Worm (Caenorhabditis elegans): ENCODE measurements around the gene pfut-1.

The pfut-1 gene

ce11 chrX:3163972-3164575 is 1.6 kb upstream of the pfut-1 start, which contains the start of gene syx-6 (continued):
- TF ChIP-seq pha-4 (tag; optimal IDR thresholded peaks at IDR 0.05) (no peak), Y56A3A.18 (GFP tag; IDR thresholded peaks at IDR 0.05) (no peak), egrh-3 (GFP tag; IDR thresholded peaks at IDR 0.05) (no peak), hmg-1.2 (GFP tag; IDR thresholded peaks at IDR 0.05) (no peak)

ce11 chrX:3170456-3170855 is 4.8 kb downstream of the pfut-1 start, which contains the start of gene C15C7.6:
TSS of gene C15C7.6 (minus strand) at chrX:3170556.
- TF ChIP-seq sptf-2 (GFP tag; optimal IDR thresholded peaks at IDR 0.05) = no peak
- TF ChIP-seq ztf-28 (GFP tag; IDR thresholded peaks at IDR 0.05) = no peak
- TF ChIP-seq Y53G8AR.9 (GFP tag; conservative IDR thresholded peaks at IDR 0.05) = no peak
- no peak for TF ChIP-seq lir-1 (GFP tag; conservative IDR thresholded peaks at IDR 0.05)
- TF ChIP-seq F57A8.1 (GFP tag; optimal IDR thresholded peaks at IDR 0.05) = no peak
- TF ChIP-seq nfya-1 (tag; optimal IDR thresholded peaks at IDR 0.05; ENCODE audit: borderline replicate concordance, insufficient read depth) = no peak
- TF ChIP-seq aptf-3 (GFP tag; IDR thresholded peaks at IDR 0.05) = no peak
- TF ChIP-seq gei-17 (GFP tag; optimal IDR thresholded peaks at IDR 0.05) = no peak
- TF ChIP-seq ceh-40 (GFP tag; IDR thresholded peaks at IDR 0.05) = no peak
- TF ChIP-seq nfyb-1 (GFP tag; IDR thresholded peaks at IDR 0.05) = no peak
- no peak for TF ChIP-seq lsy-27 (tag; optimal IDR thresholded peaks at IDR 0.05; ENCODE audit: borderline replicate concordance, insufficient read depth)
- TF ChIP-seq F55B11.4 (tag; optimal IDR thresholded peaks at IDR 0.05; ENCODE audit: borderline replicate concordance, insufficient read depth) = no peak

ce11 chrX:3176728-3177127 is 11.1 kb downstream of the pfut-1 start:
- TF ChIP-seq mel-28 (tag; optimal IDR thresholded peaks at IDR 0.05; ENCODE audit: borderline replicate concordance) (no peak), Y79H2A.3 (GFP tag; conservative IDR thresholded peaks at IDR 0.05) (no peak), rpc-1 (optimal IDR thresholded peaks at IDR 0.05) (no peak), rpc-1 (tag; optimal IDR thresholded peaks at IDR 0.05) (no peak), sea-2 (GFP tag; IDR thresholded peaks at IDR 0.05) (no peak), C17E4.6 (GFP tag; IDR thresholded peaks at IDR 0.05) (no peak), F37B4.10 (GFP tag; IDR thresholded peaks at IDR 0.05) (no peak), T26A5.8 (tag; optimal IDR thresholded peaks at IDR 0.05) (no peak), F55B11.4 (tag; optimal IDR thresholded peaks at IDR 0.05; ENCODE audit: borderline replicate concordance, insufficient read depth) (no peak), Y56A3A.18 (GFP tag; IDR thresholded peaks at IDR 0.05) (no peak)

ce11 chrX:3178501-3178900 is 12.9 kb downstream of the pfut-1 start, which contains the start of gene klp-4:
TSS of gene klp-4 (minus strand) at chrX:3178701.
- no peak for TF ChIP-seq lir-1 (GFP tag; conservative IDR thresholded peaks at IDR 0.05)
- no peak for TF ChIP-seq dpl-1 (GFP tag; optimal IDR thresholded peaks at IDR 0.05)
- no peak for TF ChIP-seq T26A5.8 (tag; optimal IDR thresholded peaks at IDR 0.05)
- no peak for TF ChIP-seq fkh-3 (tag; optimal IDR thresholded peaks at IDR 0.05)
- no peak for TF ChIP-seq K11D2.4 (GFP tag; IDR thresholded peaks at IDR 0.05)
- no peak for TF ChIP-seq madf-3 (GFP tag; IDR thresholded peaks at IDR 0.05)
- no peak for TF ChIP-seq T07F8.4 (tag; optimal IDR thresholded peaks at IDR 0.05)
- no peak for TF ChIP-seq ZK185.1 (tag; optimal IDR thresholded peaks at IDR 0.05; ENCODE audit: poor library complexity, severe bottlenecking)
- TF ChIP-seq ztf-26 (tag; optimal IDR thresholded peaks at IDR 0.05) = no peak
- TF ChIP-seq K12H6.12 (tag; optimal IDR thresholded peaks at IDR 0.05) = no peak
- TF ChIP-seq aptf-3 (GFP tag; IDR thresholded peaks at IDR 0.05) = no peak
- TF ChIP-seq lin-54 (GFP tag; optimal IDR thresholded peaks at IDR 0.05) = no peak
- TF ChIP-seq attf-3 (GFP tag; conservative IDR thresholded peaks at IDR 0.05) = no peak

Measured in whole organism, young adult.